Fruit fly (Drosophila melanogaster): ENCODE results near the gene GILT2.

GILT2 gene

DNA sequence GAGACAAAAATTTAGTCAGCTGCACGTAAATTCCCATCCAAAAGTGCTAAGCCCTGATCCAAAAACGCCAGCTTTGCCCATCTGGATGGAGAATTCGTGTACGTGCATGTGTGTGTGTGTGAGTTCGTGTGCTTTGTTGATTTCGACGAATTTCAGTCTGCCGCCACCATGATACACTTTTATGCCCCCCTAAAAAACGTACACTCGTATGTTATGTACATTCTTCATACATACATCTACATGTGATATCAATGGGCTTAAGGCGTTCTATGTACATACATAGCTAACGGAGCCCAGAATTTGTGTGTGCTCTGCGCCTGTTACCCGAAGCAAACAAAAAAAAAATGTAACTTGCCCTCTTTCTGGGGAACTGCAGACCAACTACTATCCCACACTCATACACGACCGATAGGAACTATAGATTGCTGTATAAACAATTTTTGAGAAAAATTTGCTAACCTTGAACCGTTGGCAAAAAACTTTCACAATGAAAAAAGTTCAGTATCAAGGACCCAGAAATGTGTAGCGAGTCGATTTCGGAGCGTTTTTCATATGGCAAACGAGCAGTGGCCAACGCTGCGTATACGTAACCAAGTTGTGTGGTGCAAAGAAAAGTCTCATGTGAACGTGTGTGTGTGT is 47.1 kb downstream of the GILT2 start (continued):
- TF ChIP-seq sqz (GFP tag; optimal IDR thresholded peaks at IDR 0.05) (peak; percentile 78), lola (GFP tag; optimal IDR thresholded peaks at IDR 0.05) (no peak), dan (GFP tag; IDR thresholded peaks at IDR 0.05) (no peak), Antp (GFP tag; optimal IDR thresholded peaks at IDR 0.05) (no peak), CG42726 (GFP tag; IDR thresholded peaks at IDR 0.05; ENCODE audit: partially characterized antibody) (peak; percentile 19; the same call in 1 of the 2 replicates), CG8388 (GFP tag; optimal IDR thresholded peaks at IDR 0.05) (no peak), toy (GFP tag; IDR thresholded peaks at IDR 0.05) (0 out of 2 replicates have a peak, but pooled peaks have one; percentile 7), nau (GFP tag; optimal IDR thresholded peaks at IDR 0.05) (peak; percentile 40), CG16779 (GFP tag; IDR thresholded peaks at IDR 0.05) (no peak), cad (GFP tag; optimal IDR thresholded peaks at IDR 0.05) (no peak), Atf6 (GFP tag; IDR thresholded peaks at IDR 0.05) (peak; percentile 49; the same call in 1 of the 2 replicates), Dip3 (GFP tag; optimal IDR thresholded peaks at IDR 0.05) (no peak), scrt (GFP tag; optimal IDR thresholded peaks at IDR 0.05) (peak; percentile 19), NK7.1 (GFP tag; optimal IDR thresholded peaks at IDR 0.05) (no peak), CG6254 (GFP tag; optimal IDR thresholded peaks at IDR 0.05) (no peak), CG4282 (GFP tag; optimal IDR thresholded peaks at IDR 0.05) (no peak), cato (GFP tag; optimal IDR thresholded peaks at IDR 0.05; ENCODE audit: borderline replicate concordance) (no peak), sc (optimal IDR thresholded peaks at IDR 0.05) (no peak), sc (GFP tag; optimal IDR thresholded peaks at IDR 0.05) (peak; percentile 1), CG10147 (GFP tag; optimal IDR thresholded peaks at IDR 0.05) (no peak), TFAM (GFP tag; optimal IDR thresholded peaks at IDR 0.05) (no peak), ap (GFP tag; IDR thresholded peaks at IDR 0.05) (no peak), sug (tag; optimal IDR thresholded peaks at IDR 0.05) (peak; percentile 81), otp (GFP tag; IDR thresholded peaks at IDR 0.05) (no peak), CG8765 (GFP tag; IDR thresholded peaks at IDR 0.05) (no peak), CG11504 (tag; optimal IDR thresholded peaks at IDR 0.05) (no peak), CG12299 (tag; optimal IDR thresholded peaks at IDR 0.05) (peak; percentile 30), CG17912 (GFP tag; optimal IDR thresholded peaks at IDR 0.05) (no peak), Pdp1 (GFP tag; optimal IDR thresholded peaks at IDR 0.05) (peak in 1 of 2 experiments; percentile 51), sens (GFP tag) (peak; percentile 66), tio (GFP tag; optimal IDR thresholded peaks at IDR 0.05) (no peak), CG33557 (GFP tag; optimal IDR thresholded peaks at IDR 0.05) (no peak), CG7839 (tag; optimal IDR thresholded peaks at IDR 0.05) (no peak), CG30020 (tag; optimal IDR thresholded peaks at IDR 0.05) (no peak), insv (GFP tag; optimal IDR thresholded peaks at IDR 0.05) (no peak), Ets97D (GFP tag; optimal IDR thresholded peaks at IDR 0.05) (no peak), Bteb2 (GFP tag; optimal IDR thresholded peaks at IDR 0.05) (no peak), ro (GFP tag; IDR thresholded peaks at IDR 0.05) (no peak), tin (GFP tag; optimal IDR thresholded peaks at IDR 0.05) (no peak), CG3726 (GFP tag; IDR thresholded peaks at IDR 0.05) (no peak), CG7556 (GFP tag; optimal IDR thresholded peaks at IDR 0.05) (no peak), CoRest (tag; optimal IDR thresholded peaks at IDR 0.05) (peak; percentile 20), CG7987 (GFP tag; optimal IDR thresholded peaks at IDR 0.05) (peak; percentile 23), Sox100B (GFP tag; optimal IDR thresholded peaks at IDR 0.05) (peak; percentile 11), C15 (GFP tag; IDR thresholded peaks at IDR 0.05) (no peak), crol (GFP tag; IDR thresholded peaks at IDR 0.05) (no peak), CG4617 (GFP tag; optimal IDR thresholded peaks at IDR 0.05; ENCODE audit: borderline replicate concordance) (no peak), CG8944 (GFP tag; optimal IDR thresholded peaks at IDR 0.05) (no peak), CG5180 (GFP tag; optimal IDR thresholded peaks at IDR 0.05) (peak; percentile 36), CG15479 (GFP tag; optimal IDR thresholded peaks at IDR 0.05) (no peak)
